Fruit fly (Drosophila melanogaster): ENCODE measurements around the gene Ranbp21.
A peak's percentile ranks its signal among the peaks of the same experiment; 100 is the strongest.

The Ranbp21 gene

dm6 chrX:19666991-19667409, 14.9 kb upstream of the Ranbp21 start, which contains the start of gene Zw (continued):
- peak; percentile 71 for TF ChIP-seq sisA (GFP tag; IDR thresholded peaks at IDR 0.05)
- TF ChIP-seq Opbp (GFP tag; IDR thresholded peaks at IDR 0.05; ENCODE audit: partially characterized antibody), result peak; percentile 80
- TF ChIP-seq so (GFP tag; IDR thresholded peaks at IDR 0.05), result 0 out of 3 replicates have a peak, but pooled peaks have one; percentile 37
- peak; percentile 36 for TF ChIP-seq CG12744 (GFP tag; optimal IDR thresholded peaks at IDR 0.05)
- peak; percentile 52 for TF ChIP-seq CG15269 (tag; optimal IDR thresholded peaks at IDR 0.05)
- peak; percentile 60 for TF ChIP-seq CG11085 (GFP tag; IDR thresholded peaks at IDR 0.05)
- TF ChIP-seq CG11723 (GFP tag; optimal IDR thresholded peaks at IDR 0.05), result no peak
- peak; percentile 46 for TF ChIP-seq nmo (GFP tag; optimal IDR thresholded peaks at IDR 0.05)
- peak; percentile 25 for TF ChIP-seq Meics (GFP tag; optimal IDR thresholded peaks at IDR 0.05)
- TF ChIP-seq Fer3 (tag; optimal IDR thresholded peaks at IDR 0.05), result peak; percentile 48
- TF ChIP-seq CG16815 (GFP tag; optimal IDR thresholded peaks at IDR 0.05), result peak; percentile 45
- TF ChIP-seq insv (GFP tag; optimal IDR thresholded peaks at IDR 0.05), result no peak
- peak; percentile 4 for TF ChIP-seq CG33213 (GFP tag; optimal IDR thresholded peaks at IDR 0.05)
- no peak for TF ChIP-seq CG11560 (tag; IDR thresholded peaks at IDR 0.05)
- TF ChIP-seq dan (GFP tag; IDR thresholded peaks at IDR 0.05), result 0 out of 2 replicates have a peak, but pooled peaks have one; percentile 8
- no peak for TF ChIP-seq CG9797 (GFP tag; optimal IDR thresholded peaks at IDR 0.05)
- peak; percentile 8; the same call in 1 of the 2 replicates for TF ChIP-seq Scr (GFP tag; IDR thresholded peaks at IDR 0.05; ENCODE audit: partially characterized antibody)
- peak; percentile 35; the same call in 1 of the 2 replicates for TF ChIP-seq klu (GFP tag; IDR thresholded peaks at IDR 0.05)
- TF ChIP-seq Fer2 (tag; optimal IDR thresholded peaks at IDR 0.05), result peak; percentile 0
- peak; percentile 58; the same call in 2 of the 3 replicates for TF ChIP-seq Dbx (GFP tag; IDR thresholded peaks at IDR 0.05)
- peak; percentile 35 for TF ChIP-seq Antp (GFP tag; optimal IDR thresholded peaks at IDR 0.05)
- peak; percentile 25 for TF ChIP-seq CG1602 (GFP tag; optimal IDR thresholded peaks at IDR 0.05)
- TF ChIP-seq CG32532 (GFP tag; IDR thresholded peaks at IDR 0.05), result peak; percentile 80
- TF ChIP-seq Hmr (GFP tag; optimal IDR thresholded peaks at IDR 0.05), result peak; percentile 27
- TF ChIP-seq Xbp1 (GFP tag; optimal IDR thresholded peaks at IDR 0.05), result peak; percentile 45
- peak; percentile 65 for TF ChIP-seq Deaf1 (tag; optimal IDR thresholded peaks at IDR 0.05)
- TF ChIP-seq wek (GFP tag; optimal IDR thresholded peaks at IDR 0.05), result no peak
- TF ChIP-seq caup (GFP tag; optimal IDR thresholded peaks at IDR 0.05; ENCODE audit: severe bottlenecking), result peak; percentile 9
- TF ChIP-seq Optix (GFP tag; IDR thresholded peaks at IDR 0.05), result 0 out of 3 replicates have a peak, but pooled peaks have one; percentile 60
- TF ChIP-seq CG18262 (tag; optimal IDR thresholded peaks at IDR 0.05), result peak; percentile 24
- no peak for TF ChIP-seq disco-r (GFP tag; optimal IDR thresholded peaks at IDR 0.05)
- no peak for TF ChIP-seq Hr78 (GFP tag; optimal IDR thresholded peaks at IDR 0.05)
- peak; percentile 0 for TF ChIP-seq schlank (tag; optimal IDR thresholded peaks at IDR 0.05)
- peak in 1 of 3 experiments; percentile 22 for TF ChIP-seq lola (GFP tag; optimal IDR thresholded peaks at IDR 0.05)
- TF ChIP-seq Atf3 (GFP tag; optimal IDR thresholded peaks at IDR 0.05), result peak; percentile 6
- no peak for TF ChIP-seq CG17186 (GFP tag; optimal IDR thresholded peaks at IDR 0.05)
- peak; percentile 10 for TF ChIP-seq CG8089 (GFP tag; optimal IDR thresholded peaks at IDR 0.05)
- peak; percentile 26 for TF ChIP-seq Sox102F (GFP tag; optimal IDR thresholded peaks at IDR 0.05)
- peak; percentile 13 for TF ChIP-seq CG8944 (GFP tag; optimal IDR thresholded peaks at IDR 0.05)
- TF ChIP-seq bbx (GFP tag; IDR thresholded peaks at IDR 0.05; ENCODE audit: partially characterized antibody), result peak; percentile 61
- TF ChIP-seq CG18619 (GFP tag; optimal IDR thresholded peaks at IDR 0.05), result peak; percentile 16
- TF ChIP-seq gce (GFP tag; IDR thresholded peaks at IDR 0.05), result no peak
- peak; percentile 40 for TF ChIP-seq dmrt99B (tag; optimal IDR thresholded peaks at IDR 0.05)
- no peak for TF ChIP-seq prd (optimal IDR thresholded peaks at IDR 0.05)
- peak; percentile 82 for TF ChIP-seq prd (GFP tag; IDR thresholded peaks at IDR 0.05)
- TF ChIP-seq CG7357 (GFP tag; IDR thresholded peaks at IDR 0.05), result peak; percentile 46; the same call in 1 of the 3 replicates
- TF ChIP-seq Hey (tag; optimal IDR thresholded peaks at IDR 0.05), result no peak
- TF ChIP-seq cad (GFP tag; optimal IDR thresholded peaks at IDR 0.05), result no peak
- TF ChIP-seq CG17912 (GFP tag; optimal IDR thresholded peaks at IDR 0.05), result no peak
- TF ChIP-seq dysf (GFP tag; IDR thresholded peaks at IDR 0.05), result peak; percentile 72

Data from whole organism, embryonic.